Worm (Caenorhabditis elegans): Measurements from ENCODE around the gene vps-24.

Gene vps-24

ce11 chrII:4984151-4984550 lies 9.6 kb upstream of the vps-24 start:
- no peak for TF ChIP-seq lin-40 (tag; optimal IDR thresholded peaks at IDR 0.05)
- no peak for TF ChIP-seq egl-18 (GFP tag; IDR thresholded peaks at IDR 0.05)
- no peak for TF ChIP-seq nhr-90 (tag; optimal IDR thresholded peaks at IDR 0.05)
- no peak for TF ChIP-seq nhr-80 (tag; optimal IDR thresholded peaks at IDR 0.05)
- TF ChIP-seq madf-6 (GFP tag; IDR thresholded peaks at IDR 0.05), result no peak
- TF ChIP-seq him-1 (tag; optimal IDR thresholded peaks at IDR 0.05), result no peak
- TF ChIP-seq D2030.7 (GFP tag; IDR thresholded peaks at IDR 0.05), result no peak
- TF ChIP-seq ztf-26 (tag; optimal IDR thresholded peaks at IDR 0.05), result no peak
- no peak for TF ChIP-seq cebp-1 (GFP tag; IDR thresholded peaks at IDR 0.05)
- TF ChIP-seq cebp-1 (tag; optimal IDR thresholded peaks at IDR 0.05), result no peak
- TF ChIP-seq snpc-3.4 (tag; optimal IDR thresholded peaks at IDR 0.05), result no peak
- no peak for TF ChIP-seq rec-8 (tag; optimal IDR thresholded peaks at IDR 0.05)
- TF ChIP-seq F39B2.1 (GFP tag; IDR thresholded peaks at IDR 0.05), result no peak
- no peak for TF ChIP-seq ceh-58 (GFP tag; IDR thresholded peaks at IDR 0.05)
- no peak for TF ChIP-seq hlh-26 (GFP tag; conservative IDR thresholded peaks at IDR 0.05)
- no peak for TF ChIP-seq C17E4.6 (GFP tag; IDR thresholded peaks at IDR 0.05)
- TF ChIP-seq F23B12.7 (tag; optimal IDR thresholded peaks at IDR 0.05; ENCODE audit: insufficient read depth), result no peak

DNA sequence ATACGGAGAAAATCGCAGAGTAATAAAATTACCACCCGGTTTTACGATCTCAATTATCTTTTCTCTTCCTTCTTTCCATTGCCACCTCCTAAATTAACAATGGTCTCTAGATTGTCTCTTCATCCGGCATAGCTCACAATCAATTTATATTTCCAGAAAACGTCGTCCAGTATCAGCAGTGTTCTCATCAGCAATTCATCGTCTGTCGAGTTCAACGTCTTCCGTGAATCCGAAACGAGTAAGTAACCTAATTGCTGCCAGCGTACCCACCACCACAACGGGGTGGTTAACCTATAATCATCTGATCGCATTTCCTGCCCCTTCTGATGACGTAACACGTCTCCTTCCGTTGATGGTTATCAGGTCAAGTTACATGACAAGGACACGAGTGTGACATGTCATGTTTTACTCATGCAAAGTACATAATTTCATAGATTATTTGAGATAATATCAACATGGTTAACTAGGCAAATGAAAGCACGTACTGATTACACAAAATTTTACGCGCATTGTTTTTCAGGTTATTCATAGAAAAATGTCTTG lies 7.8 kb upstream of the vps-24 start:
- TF ChIP-seq F23B12.7 (tag; optimal IDR thresholded peaks at IDR 0.05; ENCODE audit: insufficient read depth) (no peak), mes-4 (tag; optimal IDR thresholded peaks at IDR 0.05) (no peak), hrde-1 (tag; optimal IDR thresholded peaks at IDR 0.05; ENCODE audit: borderline replicate concordance) (no peak), nhr-80 (tag; optimal IDR thresholded peaks at IDR 0.05) (no peak), D2030.7 (GFP tag; IDR thresholded peaks at IDR 0.05) (no peak), ceh-58 (GFP tag; IDR thresholded peaks at IDR 0.05) (no peak), rec-8 (tag; optimal IDR thresholded peaks at IDR 0.05) (no peak), ztf-26 (tag; optimal IDR thresholded peaks at IDR 0.05) (no peak), F22D6.2 (tag; optimal IDR thresholded peaks at IDR 0.05) (no peak), lin-35 (GFP tag; optimal IDR thresholded peaks at IDR 0.05) (no peak)

ce11 chrII:4986664-4987063 lies 7.1 kb upstream of the vps-24 start:
- TF ChIP-seq lir-1 (GFP tag; conservative IDR thresholded peaks at IDR 0.05) (no peak), ceh-27 (GFP tag; optimal IDR thresholded peaks at IDR 0.05) (no peak), B0035.1 (tag; optimal IDR thresholded peaks at IDR 0.05) (no peak), mcd-1 (GFP tag; IDR thresholded peaks at IDR 0.05) (no peak), lin-26 (GFP tag; IDR thresholded peaks at IDR 0.05) (no peak), ZK185.1 (tag; optimal IDR thresholded peaks at IDR 0.05; ENCODE audit: poor library complexity, severe bottlenecking) (no peak), snpc-1.1 (tag; optimal IDR thresholded peaks at IDR 0.05; ENCODE audit: insufficient read depth) (no peak), atf-7 (tag; optimal IDR thresholded peaks at IDR 0.05) (no peak), Y79H2A.3 (GFP tag; conservative IDR thresholded peaks at IDR 0.05) (no peak), rcor-1 (GFP tag; IDR thresholded peaks at IDR 0.05) (no peak), aptf-3 (GFP tag; IDR thresholded peaks at IDR 0.05) (no peak), lin-40 (tag; optimal IDR thresholded peaks at IDR 0.05) (no peak), snpc-3.4 (tag; optimal IDR thresholded peaks at IDR 0.05) (no peak), F57A8.1 (GFP tag; optimal IDR thresholded peaks at IDR 0.05) (no peak), T26A5.8 (tag; optimal IDR thresholded peaks at IDR 0.05) (no peak), F49E8.2 (tag; optimal IDR thresholded peaks at IDR 0.05; ENCODE audit: insufficient read depth) (no peak), ama-1 (optimal IDR thresholded peaks at IDR 0.05) (no peak), ama-1 (GFP tag; optimal IDR thresholded peaks at IDR 0.05) (no peak)

All from whole organism, young adult.